Fruit fly (Drosophila melanogaster) whole organism, wandering third instar larva: ENCODE measurements around the gene CG17633.
A peak's percentile ranks its signal among the peaks of the same experiment; 100 is the strongest.

ENCODE experiments used
- Abd-B ChIP-seq: fragments of >200 bp; optimal IDR thresholded peaks from 2 replicates; lab custom pipeline; 2017; ENCODE audit warnings: missing biosample characterization, missing genetic modification characterization
- CG32264 ChIP-seq: fragments of 200-800 bp; sonication (Bioruptor generic); optimal IDR thresholded peaks from 2 replicates; lab custom pipeline; 2016; ENCODE audit warnings: missing biosample characterization, missing genetic modification characterization
- CG9705 ChIP-seq: fragments of 200-800 bp; sonication (Bioruptor generic); optimal IDR thresholded peaks from 2 replicates; lab custom pipeline; 2018; ENCODE audit warnings: missing biosample characterization, mild to moderate bottlenecking, missing genetic modification characterization
- CrebA ChIP-seq: fragments of 200-800 bp; sonication (Bioruptor generic); optimal IDR thresholded peaks from 2 replicates; lab custom pipeline; 2016; ENCODE audit warnings: missing biosample characterization, mild to moderate bottlenecking, missing genetic modification characterization, borderline replicate concordance
- Dfd ChIP-seq: fragments of >200 bp; optimal IDR thresholded peaks from 2 replicates; lab custom pipeline; 2017; ENCODE audit warnings: missing biosample characterization, missing genetic modification characterization
- Dif ChIP-seq: fragments of 200-275, 200-300 bp; sonication (Bioruptor generic); optimal IDR thresholded peaks from 2 replicates; lab custom pipeline; 2018; ENCODE audit warnings: missing biosample characterization, missing genetic modification characterization; ENCODE audit not compliant: partially characterized antibody
- GATAd ChIP-seq: sonication (Bioruptor generic); optimal IDR thresholded peaks from 2 replicates; lab custom pipeline; 2016; ENCODE audit warnings: missing biosample characterization, missing genetic modification characterization
- HLH106 ChIP-seq: fragments of 200-800 bp; optimal IDR thresholded peaks from 3 replicates; lab custom pipeline; 2019; ENCODE audit warnings: missing biosample characterization, mild to moderate bottlenecking, missing genetic modification characterization, moderate library complexity
- Hnf4 ChIP-seq: fragments of 200-800 bp; sonication (Bioruptor generic); optimal IDR thresholded peaks from 2 replicates; lab custom pipeline; 2016; ENCODE audit warnings: missing biosample characterization, mild to moderate bottlenecking, missing genetic modification characterization
- Hr78 ChIP-seq: fragments of >200 bp; optimal IDR thresholded peaks from 2 replicates; lab custom pipeline; 2017; ENCODE audit warnings: missing biosample characterization, missing genetic modification characterization
- Hr83 ChIP-seq: fragments of 200-300 bp; sonication (Bioruptor generic); optimal IDR thresholded peaks from 2 replicates; lab custom pipeline; 2016; ENCODE audit warnings: missing biosample characterization, mild to moderate bottlenecking, missing genetic modification characterization, moderate library complexity; ENCODE audit not compliant: poor library complexity, severe bottlenecking
- Jra ChIP-seq: sonication (Bioruptor generic); optimal IDR thresholded peaks from 2 replicates; lab custom pipeline; 2016; ENCODE audit warnings: missing biosample characterization, missing genetic modification characterization
- Mio ChIP-seq: sonication (Bioruptor generic); optimal IDR thresholded peaks from 2 replicates; lab custom pipeline; 2016; ENCODE audit warnings: missing biosample characterization, missing genetic modification characterization
- Myc ChIP-seq: fragments of >200 bp; optimal IDR thresholded peaks from 2 replicates; lab custom pipeline; 2017
- N ChIP-seq: fragments of >200 bp; optimal IDR thresholded peaks from 2 replicates; lab custom pipeline; 2018; ENCODE audit warnings: missing biosample characterization, missing external identifiers, missing genetic modification characterization
- OdsH ChIP-seq: fragments of 200-800 bp; sonication (Bioruptor generic); optimal IDR thresholded peaks from 2 replicates; lab custom pipeline; 2016; ENCODE audit warnings: missing biosample characterization, mild to moderate bottlenecking, missing genetic modification characterization
- Rel ChIP-seq, 2 experiments: fragments of 200-800 bp; sonication (Bioruptor generic) in 1 of 2; optimal IDR thresholded peaks; 2 replicates in 1 of 2; 3 replicates in 1 of 2; lab custom pipeline; 2016 to 2019; ENCODE audit warnings: mild to moderate bottlenecking in 2 of 2, missing biosample characterization in 2 of 2, missing genetic modification characterization in 2 of 2, moderate library complexity in 1 of 2
- Sp1 ChIP-seq: fragments of 200-800 bp; sonication (Bioruptor generic); optimal IDR thresholded peaks from 3 replicates; lab custom pipeline; 2019; ENCODE audit warnings: missing biosample characterization, mild to moderate bottlenecking, missing genetic modification characterization, moderate library complexity
- Vsx2 ChIP-seq: fragments of 200-300, 225-300 bp; sonication (Bioruptor generic); optimal IDR thresholded peaks from 2 replicates; lab custom pipeline; 2018; ENCODE audit warnings: missing biosample characterization, missing genetic modification characterization; ENCODE audit not compliant: partially characterized antibody
- br ChIP-seq: fragments of 200-800 bp; sonication (Bioruptor generic); optimal IDR thresholded peaks from 2 replicates; lab custom pipeline; 2016; ENCODE audit warnings: missing biosample characterization, missing genetic modification characterization
- brk ChIP-seq: fragments of 200-800 bp; sonication (Bioruptor generic); optimal IDR thresholded peaks from 2 replicates; lab custom pipeline; 2016; ENCODE audit warnings: missing biosample characterization, mild to moderate bottlenecking, missing genetic modification characterization
- dl ChIP-seq, 2 experiments: fragments of 175-275, 200-275 bp in 1 of 2; fragments of 200-275 bp in 1 of 2; sonication (Bioruptor generic); optimal IDR thresholded peaks; lab custom pipeline; 2018; ENCODE audit warnings: mild to moderate bottlenecking in 2 of 2, missing biosample characterization in 2 of 2, missing genetic modification characterization in 2 of 2, moderate library complexity in 2 of 2; ENCODE audit not compliant: partially characterized antibody in 2 of 2, insufficient read depth in 1 of 2
- dmrt93B ChIP-seq: fragments of 200-800 bp; sonication (Bioruptor generic); optimal IDR thresholded peaks from 2 replicates; lab custom pipeline; 2018; ENCODE audit warnings: missing biosample characterization, mild to moderate bottlenecking, missing genetic modification characterization
- dsf ChIP-seq: sonication (Bioruptor generic); optimal IDR thresholded peaks from 2 replicates; lab custom pipeline; 2016; ENCODE audit warnings: missing biosample characterization, missing genetic modification characterization, borderline replicate concordance
- ey ChIP-seq: fragments of 200-800 bp; sonication (Bioruptor generic); optimal IDR thresholded peaks from 2 replicates; lab custom pipeline; 2016; ENCODE audit warnings: missing biosample characterization, missing genetic modification characterization
- foxo ChIP-seq, 2 experiments: fragments of 200-800 bp; sonication (Bioruptor generic); optimal IDR thresholded peaks; 2 replicates in 1 of 2; 3 replicates in 1 of 2; lab custom pipeline; 2016 to 2017; ENCODE audit warnings: missing biosample characterization in 2 of 2, missing genetic modification characterization in 2 of 2
- fru ChIP-seq: fragments of 200-800 bp; sonication (Bioruptor generic); optimal IDR thresholded peaks from 3 replicates; lab custom pipeline; 2016; ENCODE audit warnings: missing biosample characterization, mild to moderate bottlenecking, missing genetic modification characterization
- h ChIP-seq: fragments of 200-800 bp; sonication (Bioruptor generic); optimal IDR thresholded peaks from 3 replicates; lab custom pipeline; 2016; ENCODE audit warnings: missing biosample characterization, mild to moderate bottlenecking, missing genetic modification characterization
- jim ChIP-seq: fragments of 175-275, 200-325 bp; sonication (Bioruptor generic); optimal IDR thresholded peaks from 2 replicates; lab custom pipeline; 2016; ENCODE audit warnings: missing biosample characterization, mild to moderate bottlenecking, missing genetic modification characterization
- lola ChIP-seq: fragments of >200 bp; optimal IDR thresholded peaks from 2 replicates; lab custom pipeline; 2017; ENCODE audit warnings: missing biosample characterization, missing genetic modification characterization
- pan ChIP-seq: fragments of >200 bp; optimal IDR thresholded peaks from 2 replicates; lab custom pipeline; 2017
- psq ChIP-seq: fragments of 200-800 bp; sonication (Bioruptor generic); optimal IDR thresholded peaks from 3 replicates; lab custom pipeline; 2017; ENCODE audit warnings: missing biosample characterization, mild to moderate bottlenecking, missing genetic modification characterization, moderate library complexity
- rgr ChIP-seq: fragments of 200-800 bp; sonication (Bioruptor generic); optimal IDR thresholded peaks from 3 replicates; lab custom pipeline; 2016; ENCODE audit warnings: missing biosample characterization, mild to moderate bottlenecking, missing genetic modification characterization
- sage ChIP-seq: fragments of 200-800 bp; sonication (Bioruptor generic); optimal IDR thresholded peaks from 2 replicates; lab custom pipeline; 2016; ENCODE audit warnings: missing biosample characterization, mild to moderate bottlenecking, missing genetic modification characterization
- sv ChIP-seq: fragments of 200-800 bp; sonication (Bioruptor generic); optimal IDR thresholded peaks from 3 replicates; lab custom pipeline; 2016; ENCODE audit warnings: missing biosample characterization, missing genetic modification characterization
- tai ChIP-seq: sonication (Bioruptor generic); optimal IDR thresholded peaks from 2 replicates; lab custom pipeline; 2016; ENCODE audit warnings: missing biosample characterization, missing genetic modification characterization
- usp ChIP-seq: fragments of >200 bp; optimal IDR thresholded peaks from 2 replicates; lab custom pipeline; 2017; ENCODE audit warnings: missing biosample characterization, missing genetic modification characterization
- woc ChIP-seq: sonication (Bioruptor generic); optimal IDR thresholded peaks from 2 replicates; lab custom pipeline; 2016; ENCODE audit warnings: missing biosample characterization, mild to moderate bottlenecking, missing genetic modification characterization

The CG17633 gene

dm6 chr2L:9754817-9755216 is 14.0 kb upstream of the CG17633 start:
- TF ChIP-seq sv (GFP tag; lab: Kevin White, UChicago) (no peak), dl (GFP tag; optimal IDR thresholded peaks at IDR 0.05; lab: Kevin White, UChicago; ENCODE audit: insufficient read depth in 1 of 2, partially characterized antibody in 2 of 2) (no peak), dsf (no peak), lola (no peak), HLH106 (tag; lab: Kevin White, UChicago) (no peak), Rel (GFP tag; optimal IDR thresholded peaks at IDR 0.05; lab: Kevin White, UChicago) (no peak), Rel (tag; optimal IDR thresholded peaks at IDR 0.05; lab: Kevin White, UChicago) (no peak), Jra (GFP tag; lab: Kevin White, UChicago) (no peak), Sp1 (no peak), jim (no peak), psq (GFP tag; lab: Kevin White, UChicago) (no peak), foxo (GFP tag; optimal IDR thresholded peaks at IDR 0.05; lab: Kevin White, UChicago) (no peak), Dif (GFP tag; lab: Kevin White, UChicago) (no peak)

dm6 chr2L:9757990-9758814 is 10.7 kb upstream of the CG17633 start, which contains the start of gene zf30C:
Gene zf30C, plus strand, starts transcription at chr2L:9758342.
- TF ChIP-seq sv (GFP tag; lab: Kevin White, UChicago) (peak; percentile 84), sage (no peak), dsf (peak; percentile 78), CrebA (GFP tag; lab: Kevin White, UChicago) (no peak), Jra (GFP tag; lab: Kevin White, UChicago) (peak; percentile 95), Dfd (no peak), Mio (peak; percentile 61), dl (GFP tag; optimal IDR thresholded peaks at IDR 0.05; lab: Kevin White, UChicago; ENCODE audit: insufficient read depth in 1 of 2, partially characterized antibody in 2 of 2) (no peak), usp (GFP tag; lab: Kevin White, UChicago) (no peak), Abd-B (no peak), GATAd (GFP tag; lab: Kevin White, UChicago) (peak; percentile 57), jim (peak; percentile 93), CG32264 (GFP tag; lab: Kevin White, UChicago) (peak; percentile 75), Vsx2 (GFP tag; lab: Kevin White, UChicago) (no peak), Hr83 (peak; percentile 99), Hr78 (GFP tag; lab: Kevin White, UChicago) (no peak), Dif (GFP tag; lab: Kevin White, UChicago) (no peak), lola (no peak), fru (peak; percentile 90), Sp1 (peak; percentile 77), brk (GFP tag; lab: Kevin White, UChicago) (no peak), foxo (GFP tag; optimal IDR thresholded peaks at IDR 0.05; lab: Kevin White, UChicago) (peak; percentile 44 to 96), CG9705 (peak; percentile 59), rgr (GFP tag; lab: Kevin White, UChicago) (peak; percentile 94), h (GFP tag; lab: Kevin White, UChicago) (peak; percentile 94), Myc (peak; percentile 65), br (peak; percentile 90), pan (lab: Kevin White, UChicago) (no peak), tai (GFP tag; lab: Kevin White, UChicago) (no peak), psq (GFP tag; lab: Kevin White, UChicago) (peak; percentile 81), dmrt93B (peak; percentile 58), OdsH (GFP tag; lab: Kevin White, UChicago) (peak; percentile 89), N (no peak), ey (GFP tag; lab: Kevin White, UChicago) (peak; percentile 94), HLH106 (tag; lab: Kevin White, UChicago) (peak; percentile 75), Rel (GFP tag; optimal IDR thresholded peaks at IDR 0.05; lab: Kevin White, UChicago) (no peak), Rel (tag; optimal IDR thresholded peaks at IDR 0.05; lab: Kevin White, UChicago) (peak; percentile 12), woc (peak; percentile 74), Hnf4 (GFP tag; lab: Kevin White, UChicago) (peak; percentile 96)
